Fruit fly (Drosophila melanogaster): ENCODE measurements around the gene Alg14.

DNA sequence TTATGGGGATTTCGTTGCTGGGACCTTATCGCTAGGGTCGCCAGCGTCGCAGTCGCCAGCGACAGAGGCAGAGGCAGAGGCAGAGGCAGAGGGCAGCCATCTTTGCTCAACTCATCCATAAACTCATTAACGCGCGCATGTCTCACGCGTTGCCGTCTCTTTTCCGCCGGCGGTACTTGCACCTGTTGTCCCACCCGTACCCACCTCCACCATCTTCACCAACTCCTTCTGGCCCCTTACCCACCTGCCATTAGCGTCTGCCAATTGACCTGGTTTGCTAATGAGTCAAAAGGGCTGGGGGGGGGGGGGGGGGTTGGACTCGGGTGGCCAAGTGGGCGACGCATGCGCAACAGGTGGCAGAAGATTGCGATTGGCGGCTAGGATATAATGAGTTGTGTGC, 30.9 kb downstream of the Alg14 start:
- TF ChIP-seq insv (optimal IDR thresholded peaks at IDR 0.05) (no peak), Sin3A (optimal IDR thresholded peaks at IDR 0.05) (no peak)
